Fruit fly (Drosophila melanogaster): ENCODE data around the gene CG31676.

CG31676 gene

DNA sequence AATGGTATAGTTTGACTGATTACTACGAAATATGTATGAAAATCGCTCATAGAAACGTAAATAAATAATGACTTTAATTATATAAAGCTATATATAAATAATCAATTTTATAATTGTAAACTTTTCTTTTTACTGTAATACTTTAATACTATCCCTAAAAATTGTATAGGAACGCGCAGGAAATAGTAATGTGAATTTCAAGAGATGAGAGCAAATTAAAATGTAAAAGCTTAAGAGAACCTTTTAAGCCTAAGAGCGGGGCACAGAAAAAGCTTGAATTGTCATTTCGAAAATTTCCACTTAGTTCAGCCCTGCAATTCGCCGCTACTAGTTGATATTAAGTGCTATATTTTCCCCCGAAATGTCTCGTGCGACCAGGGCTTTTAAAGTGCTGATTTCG is 11.2 kb upstream of the CG31676 start, which contains the start of gene CG31673:
Gene CG31673 (plus strand): TSS at position 301 of the 400 bp plus-strand sequence.
- TF ChIP-seq rn (GFP tag; IDR thresholded peaks at IDR 0.05) (no peak), Snoo (tag; optimal IDR thresholded peaks at IDR 0.05) (no peak), EcR (GFP tag; optimal IDR thresholded peaks at IDR 0.05) (no peak), CG9948 (tag; optimal IDR thresholded peaks at IDR 0.05) (no peak), CG13204 (GFP tag; optimal IDR thresholded peaks at IDR 0.05) (no peak)

DNA sequence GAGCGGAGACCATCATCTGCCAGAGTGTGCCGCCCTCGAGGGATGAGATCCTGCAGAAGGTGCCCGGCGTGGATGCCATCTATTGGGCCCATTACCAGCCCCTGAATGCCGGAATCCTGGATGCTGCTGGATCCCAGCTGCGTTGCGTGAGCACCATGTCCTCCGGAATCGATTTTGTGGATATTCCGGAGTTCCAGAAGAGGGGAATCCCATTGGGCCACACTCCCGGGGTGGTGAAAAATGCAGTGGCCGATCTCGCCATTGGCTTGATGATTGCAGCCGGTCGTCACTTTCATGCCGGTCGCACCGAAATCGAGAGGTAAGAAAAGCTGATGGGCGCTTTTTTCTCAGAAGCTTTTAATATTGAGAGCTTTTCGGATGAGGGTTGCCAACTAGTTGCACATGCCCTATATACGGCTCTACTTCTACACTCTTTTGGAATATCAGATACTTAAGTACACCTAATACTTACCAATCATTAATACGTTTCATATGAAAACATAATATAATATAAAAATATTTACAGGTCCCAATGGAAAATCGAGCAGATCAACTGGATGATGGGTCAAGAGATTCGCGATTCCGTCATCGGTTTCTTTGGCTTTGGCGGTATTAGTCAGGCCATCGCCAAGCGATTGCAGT is 10.7 kb upstream of the CG31676 start:
- TF ChIP-seq CG32121 (GFP tag; IDR thresholded peaks at IDR 0.05) (no peak), CG34367 (tag; optimal IDR thresholded peaks at IDR 0.05) (no peak), D1 (tag; optimal IDR thresholded peaks at IDR 0.05) (no peak), CG4496 (GFP tag; IDR thresholded peaks at IDR 0.05) (peak; percentile 6; the same call in 1 of the 3 replicates), Pif1A (GFP tag; optimal IDR thresholded peaks at IDR 0.05) (no peak), CG17806 (tag; optimal IDR thresholded peaks at IDR 0.05) (no peak)

DNA sequence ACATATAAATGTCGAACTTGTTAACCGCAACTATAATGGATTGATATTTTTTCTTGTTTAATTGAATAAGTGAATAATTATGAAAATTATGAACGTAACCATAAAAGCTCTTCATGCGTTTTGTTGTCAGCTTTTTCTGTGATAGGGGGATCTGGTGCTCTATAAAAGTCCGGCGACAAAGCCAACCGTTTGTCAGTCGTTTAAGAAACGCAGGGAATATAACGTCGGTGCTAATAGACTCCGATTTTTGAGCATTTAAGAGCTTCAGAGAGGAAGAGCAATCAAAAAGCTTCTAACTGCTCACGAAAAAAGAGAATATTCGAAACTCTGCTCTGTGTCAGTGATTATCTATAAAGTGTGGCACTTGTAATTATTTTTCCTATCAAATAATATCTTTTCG is 9.5 kb upstream of the CG31676 start, which contains the start of gene CG31674:
Gene CG31674 (plus strand): TSS at position 203 of the 400 bp plus-strand sequence.
- TF ChIP-seq CG9948 (tag; optimal IDR thresholded peaks at IDR 0.05) (no peak), Pif1B (GFP tag; optimal IDR thresholded peaks at IDR 0.05) (no peak), Snoo (tag; optimal IDR thresholded peaks at IDR 0.05) (no peak), D1 (tag; optimal IDR thresholded peaks at IDR 0.05) (no peak), CG4496 (GFP tag; IDR thresholded peaks at IDR 0.05) (no peak), Ets98B (GFP tag; IDR thresholded peaks at IDR 0.05) (no peak), EcR (GFP tag; optimal IDR thresholded peaks at IDR 0.05) (no peak), CG34367 (tag; optimal IDR thresholded peaks at IDR 0.05) (no peak)

DNA sequence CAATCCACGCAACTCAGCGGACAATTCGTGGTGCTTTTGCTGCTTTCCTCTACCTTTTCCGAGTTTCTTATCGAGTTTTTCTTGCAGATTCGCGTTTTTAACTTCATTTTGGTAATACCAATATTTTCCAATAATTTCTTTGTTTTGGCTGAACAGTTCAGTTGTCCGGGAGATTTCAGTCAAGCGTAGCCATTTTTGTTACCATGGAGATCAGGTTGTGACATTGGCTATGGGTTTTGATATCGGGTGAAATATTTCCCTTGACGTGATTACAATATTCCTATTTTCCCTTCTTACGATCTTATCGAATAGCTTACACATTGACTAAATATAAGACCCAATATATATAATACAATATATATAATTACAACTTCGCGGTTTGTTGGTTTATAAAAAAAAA is 5.0 kb upstream of the CG31676 start, which contains the start of gene Oseg5:
Gene Oseg5 (minus strand): TSS at position 340 of the 400 bp plus-strand sequence.
- TF ChIP-seq CG8159 (tag; optimal IDR thresholded peaks at IDR 0.05) = no peak
- no peak for TF ChIP-seq CG10348 (GFP tag; IDR thresholded peaks at IDR 0.05)
- TF ChIP-seq CG9948 (tag; optimal IDR thresholded peaks at IDR 0.05) = no peak
- no peak for TF ChIP-seq CG13204 (GFP tag; optimal IDR thresholded peaks at IDR 0.05)
- TF ChIP-seq CG32121 (GFP tag; IDR thresholded peaks at IDR 0.05) = no peak

DNA sequence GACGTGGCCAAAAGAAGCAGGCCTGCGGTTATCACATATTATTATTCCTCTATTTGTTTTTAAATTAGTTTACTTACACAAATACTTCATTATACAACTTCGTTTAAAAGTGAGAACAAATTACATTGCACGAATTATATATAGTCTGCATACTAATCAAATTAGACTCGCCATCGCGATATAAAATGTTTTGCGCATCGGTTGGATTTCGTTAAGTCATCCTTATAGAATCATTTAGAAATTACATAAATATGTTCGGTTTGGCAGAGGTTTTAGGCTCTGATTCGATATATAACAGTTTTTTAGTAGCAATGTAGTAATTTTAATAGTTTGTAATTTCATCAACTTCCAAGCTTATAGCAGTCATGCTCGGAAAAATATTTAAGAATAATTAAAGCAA is 2.7 kb upstream of the CG31676 start, which contains the start of gene Spn38F:
Gene Spn38F (minus strand): TSS at position 101 of the 400 bp plus-strand sequence.
- TF ChIP-seq CG8159 (tag; optimal IDR thresholded peaks at IDR 0.05) = no peak

DNA sequence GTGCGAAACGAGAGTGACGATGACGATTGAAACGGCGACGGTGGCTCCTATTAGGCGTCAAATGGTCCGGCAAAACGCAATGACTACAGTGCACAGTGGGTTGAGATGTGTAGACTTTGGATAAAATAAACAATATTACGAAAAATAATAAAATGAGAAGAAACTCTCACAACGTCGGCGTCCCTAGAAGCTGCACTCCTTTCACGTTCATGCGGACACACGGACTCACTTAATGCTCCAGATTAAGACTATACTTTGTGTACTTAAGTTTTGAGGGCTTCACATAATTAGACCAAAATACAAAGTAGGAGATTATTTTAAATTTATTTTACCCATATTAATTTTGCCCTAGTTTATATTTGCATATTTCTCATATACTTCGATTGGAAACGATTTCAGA is 544 bp upstream of the CG31676 start:
- TF ChIP-seq fd96Ca (GFP tag; IDR thresholded peaks at IDR 0.05) (peak; percentile 53; the same call in 2 of the 3 replicates), CG4496 (GFP tag; IDR thresholded peaks at IDR 0.05) (peak; percentile 56; the same call in 2 of the 3 replicates), Ets98B (GFP tag; IDR thresholded peaks at IDR 0.05) (no peak; the same call in 1 of the 2 replicates), CG14655 (GFP tag; optimal IDR thresholded peaks at IDR 0.05) (peak; percentile 72), Pif1A (GFP tag; optimal IDR thresholded peaks at IDR 0.05) (peak; percentile 42)

DNA sequence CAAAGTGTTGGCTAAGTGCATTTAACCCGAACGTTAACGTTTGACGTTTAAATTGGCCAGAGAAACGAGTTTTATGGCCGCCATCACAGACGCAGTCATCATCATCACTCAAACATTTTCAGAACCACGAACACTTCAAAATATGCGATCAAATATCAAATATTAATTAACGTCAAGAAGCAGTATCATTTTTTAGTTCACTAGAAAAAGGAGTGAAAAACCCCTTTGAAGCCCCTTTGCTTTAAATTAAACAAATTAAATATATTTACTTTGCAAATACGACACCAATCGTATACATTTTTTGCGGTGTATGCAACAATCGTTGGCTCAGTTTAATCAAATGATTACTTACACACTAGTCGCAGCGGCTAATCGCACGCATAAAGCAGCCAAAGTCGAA is 3.8 kb downstream of the CG31676 start:
- no peak for TF ChIP-seq CG12605 (GFP tag; IDR thresholded peaks at IDR 0.05)
- no peak for TF ChIP-seq Snoo (tag; optimal IDR thresholded peaks at IDR 0.05)
- no peak for TF ChIP-seq fd96Ca (GFP tag; IDR thresholded peaks at IDR 0.05)
- TF ChIP-seq Pif1A (GFP tag; optimal IDR thresholded peaks at IDR 0.05) = no peak
- no peak for TF ChIP-seq CG10348 (GFP tag; IDR thresholded peaks at IDR 0.05)
- peak; percentile 61; the same call in 1 of the 3 replicates for TF ChIP-seq CG4496 (GFP tag; IDR thresholded peaks at IDR 0.05)
- peak; percentile 49 for TF ChIP-seq CG8301 (tag; optimal IDR thresholded peaks at IDR 0.05)
- no peak for TF ChIP-seq Pif1B (GFP tag; optimal IDR thresholded peaks at IDR 0.05)
- TF ChIP-seq CG13204 (GFP tag; optimal IDR thresholded peaks at IDR 0.05) = no peak
- TF ChIP-seq CG9948 (tag; optimal IDR thresholded peaks at IDR 0.05) = no peak
- no peak for TF ChIP-seq gl (tag; optimal IDR thresholded peaks at IDR 0.05)
- no peak for TF ChIP-seq CG15710 (tag; optimal IDR thresholded peaks at IDR 0.05)
- TF ChIP-seq EcR (GFP tag; optimal IDR thresholded peaks at IDR 0.05) = no peak
- peak; percentile 53; the same call in 1 of the 2 replicates for TF ChIP-seq Ets98B (GFP tag; IDR thresholded peaks at IDR 0.05)
- TF ChIP-seq CG8159 (tag; optimal IDR thresholded peaks at IDR 0.05) = no peak
- TF ChIP-seq CG14655 (GFP tag; optimal IDR thresholded peaks at IDR 0.05) = peak; percentile 44
- TF ChIP-seq rn (GFP tag; IDR thresholded peaks at IDR 0.05) = no peak
- TF ChIP-seq CG32121 (GFP tag; IDR thresholded peaks at IDR 0.05) = peak; percentile 66
- no peak for TF ChIP-seq CG34367 (tag; optimal IDR thresholded peaks at IDR 0.05)
- TF ChIP-seq D1 (tag; optimal IDR thresholded peaks at IDR 0.05) = no peak
- no peak for TF ChIP-seq CG17806 (tag; optimal IDR thresholded peaks at IDR 0.05)

All from whole organism, pupa.